Worm (Caenorhabditis elegans) whole organism, early embryonic: Measurements from ENCODE around the gene srv-29.

Source experiments
- B0310.2 ChIP-seq: sonication (generic microtip); optimal IDR thresholded peaks from 2 replicates; lab custom pipeline; 2016; ENCODE audit warnings: mild to moderate bottlenecking, missing genetic modification characterization, missing compliant biosample characterization
- F13C5.2 ChIP-seq: sonication (generic microtip); optimal IDR thresholded peaks from 2 replicates; lab custom pipeline; 2017; ENCODE audit warnings: mild to moderate bottlenecking, missing genetic modification characterization, inconsistent platforms, missing compliant biosample characterization
- aly-1 ChIP-seq: sonication (generic microtip); optimal IDR thresholded peaks from 2 replicates; lab custom pipeline; 2016; ENCODE audit warnings: missing genetic modification characterization, missing compliant biosample characterization
- ama-1 ChIP-seq: fragments of 150-350 bp; optimal IDR thresholded peaks from 2 replicates; lab custom pipeline; 2014
- ceh-13 ChIP-seq: fragments of 200-800 bp; sonication (Bioruptor generic); optimal IDR thresholded peaks from 2 replicates; lab custom pipeline; 2018; ENCODE audit warnings: mild to moderate bottlenecking, missing genetic modification characterization, missing compliant biosample characterization
- ceh-36 ChIP-seq: sonication (generic microtip); optimal IDR thresholded peaks from 2 replicates; lab custom pipeline; 2016; ENCODE audit warnings: missing genetic modification characterization, inconsistent platforms, missing compliant biosample characterization
- ets-7 ChIP-seq: sonication (generic microtip); optimal IDR thresholded peaks from 2 replicates; lab custom pipeline; 2016; ENCODE audit warnings: missing genotype, missing genetic modification characterization, missing compliant biosample characterization
- flt-1 ChIP-seq: fragments of 200-800 bp; sonication (Bioruptor generic); IDR thresholded peaks from 2 replicates; pipeline ENCODE4 v1.3.6; 2022; ENCODE audit warnings: missing genetic modification characterization, missing compliant biosample characterization
- hmbx-1 ChIP-seq: sonication (generic microtip); optimal IDR thresholded peaks from 2 replicates; lab custom pipeline; 2016; ENCODE audit warnings: mild to moderate bottlenecking, missing genetic modification characterization, missing compliant biosample characterization
- hmg-4 ChIP-seq: fragments of 200-800 bp; sonication (Bioruptor generic); optimal IDR thresholded peaks from 2 replicates; lab custom pipeline; 2018; ENCODE audit warnings: mild to moderate bottlenecking, missing genetic modification characterization, missing compliant biosample characterization
- hnd-1 ChIP-seq: sonication (generic microtip); optimal IDR thresholded peaks from 2 replicates; lab custom pipeline; 2016; ENCODE audit warnings: missing genetic modification characterization, missing compliant biosample characterization
- pes-1 ChIP-seq: fragments of 200-800 bp; sonication (Bioruptor generic); IDR thresholded peaks from 2 replicates; pipeline ENCODE4 v1.3.6; 2022; ENCODE audit warnings: missing genetic modification reagents, missing genetic modification characterization, missing compliant biosample characterization
- scrt-1 ChIP-seq: fragments of 200-800 bp; sonication (Bioruptor generic); IDR thresholded peaks from 2 replicates; pipeline ENCODE4 v1.3.6; 2022; ENCODE audit warnings: missing genetic modification characterization, missing compliant biosample characterization
- sea-1 ChIP-seq: fragments of 200-800 bp; sonication (Bioruptor generic); conservative IDR thresholded peaks from 2 replicates; pipeline ENCODE4 v1.3.6; 2022; ENCODE audit warnings: missing genetic modification characterization, missing compliant biosample characterization
- tbx-11 ChIP-seq: fragments of 200-800 bp; sonication (Bioruptor generic); IDR thresholded peaks from 2 replicates; pipeline ENCODE4 v1.3.6; 2022; ENCODE audit warnings: missing genetic modification characterization, missing compliant biosample characterization
- tbx-37 ChIP-seq: fragments of 200-800 bp; sonication (Bioruptor generic); conservative IDR thresholded peaks from 2 replicates; pipeline ENCODE4 v1.3.6; 2022; ENCODE audit warnings: missing genetic modification reagents, missing genetic modification characterization, missing compliant biosample characterization
- tra-4 ChIP-seq: sonication (generic microtip); optimal IDR thresholded peaks from 2 replicates; lab custom pipeline; 2017; ENCODE audit warnings: missing genetic modification characterization, missing compliant biosample characterization

srv-29 gene

DNA sequence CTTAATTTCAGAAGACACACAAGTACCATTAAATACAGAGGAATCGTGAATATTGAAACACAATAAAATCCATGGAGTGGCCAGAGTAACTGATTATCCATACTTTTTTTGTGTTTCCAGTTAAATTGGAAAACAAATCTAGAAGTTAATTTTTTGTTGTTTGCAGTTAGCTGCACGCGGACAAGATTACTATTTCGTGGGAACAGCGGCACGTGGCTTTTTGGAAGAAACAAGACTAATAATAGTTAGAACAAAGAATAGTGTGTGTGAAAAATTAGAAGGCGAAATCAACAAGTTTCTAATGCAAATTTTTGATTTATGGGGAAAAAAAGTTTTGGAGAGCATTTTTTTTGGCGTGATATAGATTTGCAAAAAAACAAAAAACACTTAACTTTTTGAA is at the start of gene srv-29:
TSS of gene srv-29 (minus strand) at position 101 of the 400 bp plus-strand sequence.
- no peak for TF ChIP-seq scrt-1

DNA sequence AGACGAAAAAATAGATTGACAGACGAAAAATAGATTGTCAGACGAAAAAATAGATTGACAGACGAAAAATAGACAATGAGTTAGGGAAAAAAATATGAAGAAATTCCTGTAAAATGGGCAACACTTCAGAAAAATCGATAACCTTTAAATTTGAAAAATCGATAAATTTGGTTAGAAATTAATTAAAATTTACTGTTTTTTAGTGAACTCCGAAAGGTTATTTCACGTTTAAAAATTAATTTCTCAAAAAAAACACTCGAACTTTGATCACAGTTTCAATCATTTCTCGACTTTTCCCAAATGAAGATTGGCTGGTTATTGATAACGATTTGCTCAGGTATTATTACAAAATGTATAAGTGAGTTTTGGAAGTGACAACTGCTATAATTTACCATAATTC is 41.0 kb upstream of the srv-29 start, which contains the start of gene csp-2:
TSS of gene csp-2 (plus strand) at position 301 of the 400 bp plus-strand sequence.
- no peak for TF ChIP-seq ceh-13 (GFP tag; lab: Kevin White, UChicago)
- no peak for TF ChIP-seq scrt-1

DNA sequence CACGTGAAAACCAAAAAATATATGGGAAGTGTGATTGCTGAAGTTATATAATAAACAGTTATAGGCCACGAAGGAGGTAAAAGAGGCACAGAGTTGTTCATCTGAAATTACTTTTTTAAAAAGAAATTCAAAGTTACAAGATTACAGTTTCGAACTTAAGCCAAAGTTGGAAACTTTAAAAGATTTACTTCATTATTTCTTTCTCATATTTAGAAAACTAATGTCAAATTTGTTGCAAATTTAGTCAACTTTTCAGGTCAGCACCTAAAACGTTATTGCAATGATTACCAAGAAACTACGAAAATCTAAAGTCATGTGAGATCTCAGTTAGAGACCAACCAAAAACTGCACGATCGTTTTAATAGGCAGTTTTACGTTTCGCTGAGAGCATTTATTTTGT is 37.2 kb upstream of the srv-29 start, which contains the start of gene srv-25:
TSS of gene srv-25 (minus strand) at position 101 of the 400 bp plus-strand sequence.
- TF ChIP-seq hnd-1 (tag; lab: Kevin White, UChicago) = no peak
- TF ChIP-seq pes-1 (GFP tag; lab: Robert Waterston, UW) = no peak
- no peak for TF ChIP-seq scrt-1
- no peak for TF ChIP-seq aly-1 (tag; lab: Kevin White, UChicago)
- TF ChIP-seq tbx-37 (GFP tag; lab: Robert Waterston, UW) = no peak

DNA sequence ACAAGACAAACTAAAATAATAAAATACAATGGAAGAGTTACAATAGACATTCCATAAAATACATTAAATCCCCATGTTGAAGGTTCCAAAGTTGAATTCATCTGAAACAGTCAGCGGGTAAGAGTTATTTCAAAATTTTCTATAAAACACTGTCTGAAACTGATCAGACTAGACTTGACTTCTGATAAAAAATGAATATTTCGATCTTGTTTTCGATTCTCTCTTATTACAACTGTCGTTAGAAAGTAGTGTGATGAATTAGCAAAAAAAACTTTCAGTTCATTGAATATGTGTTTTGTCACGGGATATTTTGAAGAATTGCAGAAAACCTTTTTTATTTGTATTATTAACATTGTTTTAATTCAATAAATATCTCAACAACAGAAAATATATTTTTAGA is 35.4 kb upstream of the srv-29 start, which contains the start of gene srv-26:
TSS of gene srv-26 (minus strand) at position 101 of the 400 bp plus-strand sequence.
- TF ChIP-seq ceh-13 (GFP tag; lab: Kevin White, UChicago) (no peak), ceh-36 (tag; lab: Kevin White, UChicago) (no peak), tbx-37 (GFP tag; lab: Robert Waterston, UW) (no peak), F13C5.2 (tag; lab: Kevin White, UChicago) (no peak), hnd-1 (tag; lab: Kevin White, UChicago) (no peak), sea-1 (GFP tag; lab: Robert Waterston, UW) (no peak), B0310.2 (tag; lab: Kevin White, UChicago) (no peak), aly-1 (tag; lab: Kevin White, UChicago) (no peak), hmbx-1 (no peak), ama-1 (lab: Kevin White, UChicago) (no peak), ets-7 (tag; lab: Kevin White, UChicago) (no peak), scrt-1 (no peak), hmg-4 (GFP tag; lab: Kevin White, UChicago) (no peak), tra-4 (no peak), flt-1 (no peak), pes-1 (GFP tag; lab: Robert Waterston, UW) (no peak)

DNA sequence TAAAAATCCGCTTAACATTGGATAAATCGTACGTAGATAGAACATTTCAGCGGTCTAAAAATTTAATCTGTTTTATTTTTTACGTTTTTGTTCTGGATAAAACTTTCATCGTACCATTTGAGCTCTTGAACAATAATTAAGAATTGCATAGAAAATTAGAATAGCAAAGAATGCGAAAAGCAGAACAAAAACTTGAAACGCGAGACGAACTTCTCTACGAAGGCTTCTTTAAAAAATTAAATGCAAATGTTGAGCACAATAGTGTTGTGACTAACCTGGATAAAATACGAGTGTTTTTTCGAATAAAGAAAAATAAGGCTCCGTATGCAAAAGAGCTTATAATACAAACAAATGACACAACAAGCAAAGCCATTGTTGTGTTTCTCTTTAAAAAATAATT is 33.1 kb upstream of the srv-29 start:
- TF ChIP-seq ceh-13 (GFP tag; lab: Kevin White, UChicago) = no peak
- no peak for TF ChIP-seq hmg-4 (GFP tag; lab: Kevin White, UChicago)
- no peak for TF ChIP-seq B0310.2 (tag; lab: Kevin White, UChicago)
- no peak for TF ChIP-seq tra-4
- no peak for TF ChIP-seq pes-1 (GFP tag; lab: Robert Waterston, UW)
- TF ChIP-seq ceh-36 (tag; lab: Kevin White, UChicago) = no peak
- no peak for TF ChIP-seq aly-1 (tag; lab: Kevin White, UChicago)
- no peak for TF ChIP-seq sea-1 (GFP tag; lab: Robert Waterston, UW)
- TF ChIP-seq hnd-1 (tag; lab: Kevin White, UChicago) = no peak
- no peak for TF ChIP-seq F13C5.2 (tag; lab: Kevin White, UChicago)
- TF ChIP-seq tbx-11 (GFP tag; lab: Robert Waterston, UW) = no peak
- TF ChIP-seq tbx-37 (GFP tag; lab: Robert Waterston, UW) = no peak
- TF ChIP-seq ets-7 (tag; lab: Kevin White, UChicago) = no peak
- TF ChIP-seq hmbx-1 = no peak
- TF ChIP-seq scrt-1 = no peak
- TF ChIP-seq ama-1 (lab: Kevin White, UChicago) = no peak
- TF ChIP-seq flt-1 = no peak

DNA sequence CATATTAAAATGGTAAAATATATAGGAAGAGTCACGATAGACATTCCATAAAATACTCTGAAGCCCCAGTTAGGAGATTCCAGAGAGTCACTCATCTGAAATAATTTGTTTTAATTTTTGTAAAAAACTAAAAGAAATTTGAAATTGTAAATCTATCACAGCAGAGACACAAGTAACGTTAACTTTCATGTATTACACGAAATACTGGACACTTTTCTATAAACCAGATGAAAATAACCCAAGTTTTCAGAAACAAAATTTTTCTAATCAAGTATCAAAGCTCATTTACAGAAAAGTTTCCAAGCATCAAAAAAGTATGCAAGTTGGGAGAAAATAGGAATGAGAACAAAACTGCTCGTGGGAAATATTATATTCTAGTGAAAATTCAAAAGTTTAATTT is 31.9 kb upstream of the srv-29 start, which contains the start of gene srv-27:
TSS of gene srv-27 (minus strand) at position 101 of the 400 bp plus-strand sequence.
- TF ChIP-seq B0310.2 (tag; lab: Kevin White, UChicago) (no peak), aly-1 (tag; lab: Kevin White, UChicago) (no peak), sea-1 (GFP tag; lab: Robert Waterston, UW) (no peak), hnd-1 (tag; lab: Kevin White, UChicago) (no peak), ceh-13 (GFP tag; lab: Kevin White, UChicago) (no peak), pes-1 (GFP tag; lab: Robert Waterston, UW) (no peak), flt-1 (no peak), ceh-36 (tag; lab: Kevin White, UChicago) (no peak), ama-1 (lab: Kevin White, UChicago) (no peak), tbx-37 (GFP tag; lab: Robert Waterston, UW) (no peak), scrt-1 (no peak)

DNA sequence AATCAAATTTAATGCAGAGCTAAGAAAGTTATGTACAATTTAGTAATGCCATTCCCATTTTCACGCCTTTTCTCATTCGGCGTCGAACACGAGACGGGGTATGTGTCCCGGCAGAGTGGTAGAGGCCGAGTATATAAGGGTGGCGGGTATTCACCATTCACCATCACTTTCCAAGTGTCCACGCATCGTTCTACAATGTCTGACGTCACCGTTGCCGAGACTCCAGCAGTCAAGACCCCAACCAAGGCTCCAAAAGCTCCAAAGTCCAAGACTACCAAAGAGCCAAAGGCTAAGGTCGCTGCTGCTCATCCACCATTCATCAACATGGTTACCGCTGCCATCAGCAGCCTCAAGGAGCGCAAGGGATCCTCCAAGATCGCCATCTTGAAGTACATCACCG is 27.7 kb upstream of the srv-29 start, which contains the start of gene hil-2:
TSS of gene hil-2 (plus strand) at position 160 of the 400 bp plus-strand sequence.
- TF ChIP-seq ets-7 (tag; lab: Kevin White, UChicago) (no peak), flt-1 (peak; percentile 53; the same call in 1 of the 2 replicates), tbx-11 (GFP tag; lab: Robert Waterston, UW) (0 out of 2 replicates have a peak, but pooled peaks have one; percentile 13), aly-1 (tag; lab: Kevin White, UChicago) (no peak), tra-4 (no peak), ceh-36 (tag; lab: Kevin White, UChicago) (no peak), scrt-1 (no peak), hmg-4 (GFP tag; lab: Kevin White, UChicago) (no peak), tbx-37 (GFP tag; lab: Robert Waterston, UW) (no peak), ceh-13 (GFP tag; lab: Kevin White, UChicago) (no peak), B0310.2 (tag; lab: Kevin White, UChicago) (no peak), sea-1 (GFP tag; lab: Robert Waterston, UW) (0 out of 2 replicates have a peak, but pooled peaks have one; percentile 37), ama-1 (lab: Kevin White, UChicago) (peak; percentile 93)

DNA sequence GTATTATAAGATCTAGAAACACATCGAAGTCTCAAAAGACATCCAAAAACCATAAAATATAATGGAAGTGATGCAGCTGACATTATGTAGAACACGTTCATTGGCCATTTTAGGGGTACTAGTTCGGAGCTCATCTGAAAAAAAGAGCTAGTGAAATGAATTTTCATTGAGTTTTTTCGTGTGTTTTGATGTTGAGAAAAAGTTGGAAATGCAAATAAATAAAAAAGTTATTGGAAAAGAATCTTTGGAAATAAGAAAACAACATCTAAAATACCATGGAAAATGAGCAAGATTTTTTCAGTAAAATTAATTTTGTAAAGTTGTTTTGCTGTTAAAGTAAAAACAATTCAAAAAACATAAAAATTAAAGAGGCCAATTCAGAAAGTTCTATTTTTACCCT is 24.3 kb upstream of the srv-29 start, which contains the start of gene srv-24:
TSS of gene srv-24 (minus strand) at position 101 of the 400 bp plus-strand sequence.
- TF ChIP-seq hnd-1 (tag; lab: Kevin White, UChicago) (no peak), pes-1 (GFP tag; lab: Robert Waterston, UW) (no peak), tra-4 (no peak), aly-1 (tag; lab: Kevin White, UChicago) (no peak), B0310.2 (tag; lab: Kevin White, UChicago) (no peak), ceh-13 (GFP tag; lab: Kevin White, UChicago) (no peak), hmg-4 (GFP tag; lab: Kevin White, UChicago) (no peak), sea-1 (GFP tag; lab: Robert Waterston, UW) (no peak), ets-7 (tag; lab: Kevin White, UChicago) (no peak), ama-1 (lab: Kevin White, UChicago) (no peak), scrt-1 (no peak), F13C5.2 (tag; lab: Kevin White, UChicago) (no peak), hmbx-1 (no peak), ceh-36 (tag; lab: Kevin White, UChicago) (no peak), tbx-37 (GFP tag; lab: Robert Waterston, UW) (no peak), tbx-11 (GFP tag; lab: Robert Waterston, UW) (no peak), flt-1 (no peak)
